Worm (Caenorhabditis elegans) whole organism, L4/young adult: ENCODE measurements around the gene rabr-3.

ENCODE experiments used
- W03F9.2 ChIP-seq: fragments of 150-350 bp; optimal IDR thresholded peaks from 2 replicates; lab custom pipeline; 2014; ENCODE audit warnings: missing biosample characterization, missing genetic modification characterization
- dao-5 ChIP-seq: sonication (generic microtip); optimal IDR thresholded peaks from 2 replicates; lab custom pipeline; 2016; ENCODE audit warnings: missing genotype, missing genetic modification characterization, moderate library complexity, missing compliant biosample characterization
- him-1 ChIP-seq: sonication (generic microtip); optimal IDR thresholded peaks from 2 replicates; lab custom pipeline; 2016; ENCODE audit warnings: missing genotype, missing genetic modification reagents, missing genetic modification characterization, missing compliant biosample characterization

Gene rabr-3

ce11 chrV:16209837-16210236 lies 14.4 kb downstream of the rabr-3 start, which contains the start of gene oac-15:
TSS of gene oac-15 (minus strand) at chrV:16209937.
- TF ChIP-seq him-1 (tag; lab: Kevin White, UChicago) (no peak), dao-5 (tag; lab: Kevin White, UChicago) (no peak)

ce11 chrV:16210257-16211002 lies 15.0 kb downstream of the rabr-3 start, which contains the start of gene F11A5.16:
TSS of gene F11A5.16 (plus strand) at chrV:16210952.
- TF ChIP-seq dao-5 (tag; lab: Kevin White, UChicago), result no peak
- no peak for TF ChIP-seq him-1 (tag; lab: Kevin White, UChicago)
- no peak for TF ChIP-seq W03F9.2 (tag; lab: Kevin White, UChicago)

ce11 chrV:16211713-16212112 lies 16.2 kb downstream of the rabr-3 start:
- TF ChIP-seq him-1 (tag; lab: Kevin White, UChicago) (no peak), dao-5 (tag; lab: Kevin White, UChicago) (no peak), W03F9.2 (tag; lab: Kevin White, UChicago) (no peak)

ce11 chrV:16213323-16213722 lies 17.8 kb downstream of the rabr-3 start:
- TF ChIP-seq dao-5 (tag; lab: Kevin White, UChicago), result no peak
- TF ChIP-seq him-1 (tag; lab: Kevin White, UChicago), result no peak
- no peak for TF ChIP-seq W03F9.2 (tag; lab: Kevin White, UChicago)

ce11 chrV:16214505-16214904 lies 19.0 kb downstream of the rabr-3 start, which contains the start of gene F11A5.9:
TSS of gene F11A5.9 (plus strand) at chrV:16214890.
- TF ChIP-seq him-1 (tag; lab: Kevin White, UChicago), result no peak
- no peak for TF ChIP-seq W03F9.2 (tag; lab: Kevin White, UChicago)
- TF ChIP-seq dao-5 (tag; lab: Kevin White, UChicago), result no peak

ce11 chrV:16218522-16218921 lies 23.0 kb downstream of the rabr-3 start, which contains the start of gene F11A5.15:
TSS of gene F11A5.15 (minus strand) at chrV:16218622.
- no peak for TF ChIP-seq him-1 (tag; lab: Kevin White, UChicago)
- no peak for TF ChIP-seq W03F9.2 (tag; lab: Kevin White, UChicago)

ce11 chrV:16218972-16219757 lies 23.7 kb downstream of the rabr-3 start, which contains the start of gene glc-1:
TSS of gene glc-1 (plus strand) at chrV:16219634.
- TF ChIP-seq W03F9.2 (tag; lab: Kevin White, UChicago) (no peak), him-1 (tag; lab: Kevin White, UChicago) (no peak), dao-5 (tag; lab: Kevin White, UChicago) (no peak)

- TF ChIP-seq him-1 (tag; lab: Kevin White, UChicago), result no peak
- TF ChIP-seq W03F9.2 (tag; lab: Kevin White, UChicago), result no peak
- TF ChIP-seq dao-5 (tag; lab: Kevin White, UChicago), result no peak
Observed at ce11 chrV:16220020-16220419, 24.5 kb downstream of the rabr-3 start.

- TF ChIP-seq him-1 (tag; lab: Kevin White, UChicago) (no peak), W03F9.2 (tag; lab: Kevin White, UChicago) (no peak), dao-5 (tag; lab: Kevin White, UChicago) (no peak)
Observed at ce11 chrV:16224027-16224426, 28.5 kb downstream of the rabr-3 start, which contains the start of gene stdh-2. TSS of gene stdh-2 (plus strand) at chrV:16224327.

- TF ChIP-seq dao-5 (tag; lab: Kevin White, UChicago), result no peak
- TF ChIP-seq W03F9.2 (tag; lab: Kevin White, UChicago), result no peak
- TF ChIP-seq him-1 (tag; lab: Kevin White, UChicago), result no peak
Observed at ce11 chrV:16225524-16226116, 30.1 kb downstream of the rabr-3 start.

- TF ChIP-seq W03F9.2 (tag; lab: Kevin White, UChicago) (no peak), him-1 (tag; lab: Kevin White, UChicago) (no peak), dao-5 (tag; lab: Kevin White, UChicago) (no peak)
Observed at ce11 chrV:16226581-16226980, 31.1 kb downstream of the rabr-3 start, which contains the start of gene F11A5.13. TSS of gene F11A5.13 (minus strand) at chrV:16226681.

- no peak for TF ChIP-seq him-1 (tag; lab: Kevin White, UChicago)
- TF ChIP-seq dao-5 (tag; lab: Kevin White, UChicago), result no peak
- no peak for TF ChIP-seq W03F9.2 (tag; lab: Kevin White, UChicago)
Observed at ce11 chrV:16229439-16229838, 34.0 kb downstream of the rabr-3 start.

- TF ChIP-seq him-1 (tag; lab: Kevin White, UChicago) (no peak), dao-5 (tag; lab: Kevin White, UChicago) (no peak), W03F9.2 (tag; lab: Kevin White, UChicago) (no peak)
Observed at ce11 chrV:16229896-16230295, 34.4 kb downstream of the rabr-3 start, which contains the start of the genes F21H7.2 and F21H7.12. TSS of gene F21H7.2 (minus strand) at chrV:16229996. TSS of gene F21H7.12 (plus strand) at chrV:16230165.
